Worm (Caenorhabditis elegans): ENCODE results near the gene zipt-2.3.

DNA sequence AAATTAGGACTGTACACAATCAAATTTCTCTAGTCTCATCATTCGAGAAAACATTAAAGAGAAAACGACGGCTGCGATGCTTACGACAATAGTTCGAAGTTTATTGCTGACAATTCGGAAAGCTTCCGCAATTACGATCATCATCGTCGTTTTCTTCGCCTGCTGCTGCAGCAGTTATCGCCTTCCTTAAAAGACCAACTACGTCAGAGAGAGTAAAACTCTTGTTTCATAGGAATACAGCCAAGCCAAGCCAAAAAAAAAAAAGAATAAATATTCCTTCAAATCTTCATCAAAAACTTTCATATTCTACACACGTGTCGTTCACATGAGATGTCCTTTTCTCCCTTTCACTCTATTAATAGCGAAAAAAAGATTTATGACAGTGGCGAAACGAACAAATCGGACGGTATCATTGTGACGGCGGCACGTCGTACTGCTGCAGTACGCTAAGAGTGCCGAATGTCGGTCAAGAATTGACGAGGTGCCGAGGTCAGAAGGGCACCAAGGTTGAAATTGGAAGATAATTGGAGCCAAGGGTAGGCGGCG is 35.8 kb downstream of the zipt-2.3 start:
- TF ChIP-seq blmp-1 (tag; optimal IDR thresholded peaks at IDR 0.05; ENCODE audit: insufficient read depth), result peak; percentile 95
- TF ChIP-seq elt-1 (tag; optimal IDR thresholded peaks at IDR 0.05), result no peak
- no peak for TF ChIP-seq ztf-11 (tag; optimal IDR thresholded peaks at IDR 0.05)
- no peak for TF ChIP-seq ZK546.5 (tag; optimal IDR thresholded peaks at IDR 0.05)
- TF ChIP-seq nhr-25 (tag; optimal IDR thresholded peaks at IDR 0.05), result peak; percentile 46

Measured in whole organism, L2 larva.